Fruit fly (Drosophila melanogaster): ENCODE measurements around the gene Ald2.

Gene Ald2

dm6 chr3R:26448779-26449178 lies 34.9 kb downstream of the Ald2 start, which contains the start of gene Hex-t1:
TSS of gene Hex-t1 (plus strand) at chr3R:26449079.
- no peak for TF ChIP-seq CG15336 (GFP tag; IDR thresholded peaks at IDR 0.05)
- no peak for TF ChIP-seq CG6163 (GFP tag; IDR thresholded peaks at IDR 0.05)
- no peak for TF ChIP-seq lz (GFP tag; optimal IDR thresholded peaks at IDR 0.05)
- no peak for TF ChIP-seq CG10631 (GFP tag; optimal IDR thresholded peaks at IDR 0.05)
- TF ChIP-seq ss (GFP tag; optimal IDR thresholded peaks at IDR 0.05): no peak
- no peak for TF ChIP-seq eg (GFP tag; IDR thresholded peaks at IDR 0.05)
- no peak for TF ChIP-seq topi (GFP tag; optimal IDR thresholded peaks at IDR 0.05)
- no peak for TF ChIP-seq achi (GFP tag; optimal IDR thresholded peaks at IDR 0.05)
- TF ChIP-seq Hr39 (GFP tag; optimal IDR thresholded peaks at IDR 0.05): no peak
- no peak for TF ChIP-seq CG11902 (GFP tag; optimal IDR thresholded peaks at IDR 0.05)
- TF ChIP-seq CG6276 (GFP tag; optimal IDR thresholded peaks at IDR 0.05): no peak

- TF ChIP-seq Eip75B (GFP tag; optimal IDR thresholded peaks at IDR 0.05): no peak
- no peak for TF ChIP-seq CG11902 (GFP tag; optimal IDR thresholded peaks at IDR 0.05)
- no peak for TF ChIP-seq topi (GFP tag; optimal IDR thresholded peaks at IDR 0.05)
- no peak for TF ChIP-seq ss (GFP tag; optimal IDR thresholded peaks at IDR 0.05)
- TF ChIP-seq lz (GFP tag; optimal IDR thresholded peaks at IDR 0.05): no peak
- TF ChIP-seq Hr38 (GFP tag; optimal IDR thresholded peaks at IDR 0.05): no peak
- TF ChIP-seq CG6276 (GFP tag; optimal IDR thresholded peaks at IDR 0.05): no peak
Measured at dm6 chr3R:26450371-26450770, 36.5 kb downstream of the Ald2 start, which contains the start of gene Hex-t2. TSS of gene Hex-t2 (plus strand) at chr3R:26450671.

- TF ChIP-seq spab (GFP tag; optimal IDR thresholded peaks at IDR 0.05) (no peak), CG8119 (GFP tag; IDR thresholded peaks at IDR 0.05) (no peak)
Measured at dm6 chr3R:26452345-26452744, 38.5 kb downstream of the Ald2 start, which contains the start of gene CG5447. TSS of gene CG5447 (plus strand) at chr3R:26452534.

- TF ChIP-seq Smox (GFP tag; optimal IDR thresholded peaks at IDR 0.05) (no peak), salr (GFP tag; optimal IDR thresholded peaks at IDR 0.05) (no peak), dac (GFP tag; optimal IDR thresholded peaks at IDR 0.05) (no peak), Hr38 (GFP tag; optimal IDR thresholded peaks at IDR 0.05) (no peak), cyc (GFP tag; optimal IDR thresholded peaks at IDR 0.05) (no peak), CG6163 (GFP tag; IDR thresholded peaks at IDR 0.05) (no peak), Blimp-1 (GFP tag; optimal IDR thresholded peaks at IDR 0.05) (no peak), Eip78C (GFP tag) (no peak), Sox15 (GFP tag; optimal IDR thresholded peaks at IDR 0.05) (no peak), fd85E (GFP tag; optimal IDR thresholded peaks at IDR 0.05) (no peak), Ets96B (tag; optimal IDR thresholded peaks at IDR 0.05) (no peak), CG34406 (GFP tag; optimal IDR thresholded peaks at IDR 0.05) (no peak), CG8119 (GFP tag; IDR thresholded peaks at IDR 0.05) (no peak), CG3032 (tag; optimal IDR thresholded peaks at IDR 0.05) (no peak), CG6792 (GFP tag; optimal IDR thresholded peaks at IDR 0.05) (no peak), vri (GFP tag; optimal IDR thresholded peaks at IDR 0.05) (no peak)
Measured at dm6 chr3R:26454494-26454893, 40.6 kb downstream of the Ald2 start, which contains the start of gene CG43117. TSS of gene CG43117 (plus strand) at chr3R:26454794.

DNA sequence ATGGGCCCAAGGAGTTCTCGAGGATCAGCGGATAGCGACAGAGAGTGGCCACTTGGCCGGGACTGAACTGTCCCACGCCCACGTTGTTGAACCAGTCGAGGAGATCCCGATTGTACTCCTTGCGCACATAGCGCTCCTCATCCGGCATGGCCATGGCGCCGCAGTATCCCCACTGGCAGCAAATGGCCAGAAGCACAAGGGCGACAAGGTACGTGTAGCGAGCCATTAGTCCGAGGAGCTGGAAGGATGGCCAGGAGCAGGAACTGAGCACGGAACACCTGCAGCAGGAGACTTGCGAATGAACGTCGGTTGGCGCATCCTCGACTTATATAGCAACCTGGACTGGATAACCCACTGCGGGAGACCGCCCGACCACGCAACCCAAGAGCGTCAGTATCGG lies 42.0 kb downstream of the Ald2 start, which contains the start of gene Pdf:
Gene Pdf (minus strand): TSS at position 304 of the 400 bp plus-strand sequence.
- TF ChIP-seq CG9139 (GFP tag; optimal IDR thresholded peaks at IDR 0.05) (no peak), CG15336 (GFP tag; IDR thresholded peaks at IDR 0.05) (no peak), pdm3 (GFP tag; optimal IDR thresholded peaks at IDR 0.05) (no peak), svp (GFP tag) (no peak), CG6808 (GFP tag; optimal IDR thresholded peaks at IDR 0.05) (no peak), fd85E (GFP tag; optimal IDR thresholded peaks at IDR 0.05) (no peak), CG16779 (tag; optimal IDR thresholded peaks at IDR 0.05) (no peak), CG8319 (GFP tag; optimal IDR thresholded peaks at IDR 0.05) (no peak), Hr4 (GFP tag; optimal IDR thresholded peaks at IDR 0.05) (no peak), Ets21C (GFP tag; optimal IDR thresholded peaks at IDR 0.05) (no peak), CG11762 (GFP tag; optimal IDR thresholded peaks at IDR 0.05; ENCODE audit: insufficient read depth) (no peak), ss (GFP tag; optimal IDR thresholded peaks at IDR 0.05) (no peak), lz (GFP tag; optimal IDR thresholded peaks at IDR 0.05) (no peak), CG32006 (GFP tag; optimal IDR thresholded peaks at IDR 0.05) (no peak), spab (GFP tag; optimal IDR thresholded peaks at IDR 0.05) (no peak), vri (GFP tag; optimal IDR thresholded peaks at IDR 0.05) (no peak), CG10669 (GFP tag; optimal IDR thresholded peaks at IDR 0.05) (no peak), OdsH (GFP tag; optimal IDR thresholded peaks at IDR 0.05) (no peak)
